Fruit fly (Drosophila melanogaster) whole organism: Measurements from ENCODE around the gene CG1910.

Experiments used
- CG8478 ChIP-seq: fragments of >200 bp; optimal IDR thresholded peaks from 2 replicates; lab custom pipeline; 2018; ENCODE audit warnings: inconsistent platforms
- Dll ChIP-seq: fragments of >200 bp; optimal IDR thresholded peaks from 2 replicates; lab custom pipeline; 2017
- EcR ChIP-seq, 2 experiments: fragments of >200 bp; optimal IDR thresholded peaks; 2 replicates each; lab custom pipeline; 2017; ENCODE audit warnings: missing biosample characterization in 2 of 2, missing genetic modification characterization in 2 of 2, missing genetic modification reagents in 2 of 2
- pan ChIP-seq: fragments of >200 bp; optimal IDR thresholded peaks from 2 replicates; lab custom pipeline; 2017
- psq ChIP-seq: fragments of >200 bp; optimal IDR thresholded peaks from 2 replicates; lab custom pipeline; 2017
- usp ChIP-seq: fragments of >200 bp; optimal IDR thresholded peaks from 2 replicates; lab custom pipeline; 2017; ENCODE audit warnings: missing biosample characterization, missing genetic modification characterization, mixed read lengths

Gene CG1910

DNA sequence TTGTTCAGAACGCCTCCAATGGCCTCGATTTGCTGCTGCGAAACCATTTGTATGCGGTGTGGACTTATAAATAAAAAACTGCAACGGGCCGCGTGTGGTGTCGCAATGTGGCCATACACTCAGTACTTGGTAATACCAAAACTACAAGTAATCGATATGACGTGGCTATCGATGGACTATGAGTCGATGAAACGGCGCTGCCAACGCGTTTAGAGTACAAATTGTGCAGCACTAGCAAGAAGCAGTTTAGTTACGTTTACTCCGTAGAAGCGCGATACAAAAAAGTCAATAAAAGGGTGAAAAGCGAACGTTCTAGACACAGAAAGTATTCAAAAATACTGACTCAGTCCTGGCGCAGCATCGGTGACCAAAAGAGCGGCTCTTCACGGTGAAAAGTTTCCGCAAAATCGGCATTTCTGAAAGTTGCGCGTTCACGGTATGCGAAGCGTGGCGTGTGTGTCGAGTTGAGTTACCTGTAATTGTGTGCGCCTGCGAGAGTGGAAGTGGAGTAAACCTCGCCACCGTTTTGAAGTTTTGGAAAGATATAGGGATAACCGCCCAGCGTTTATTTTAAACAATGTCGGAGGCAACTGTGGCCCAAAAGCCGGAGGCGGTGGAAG is at the start of gene CG1910, which contains the start of gene nero:
CG1910 (plus strand) TSS at position 215 of the 620 bp plus-strand sequence.
nero (minus strand) TSS at position 130 of the 620 bp plus-strand sequence.
- TF ChIP-seq EcR (GFP tag; optimal IDR thresholded peaks at IDR 0.05; lab: Kevin White, UChicago) (no peak), Dll (lab: Kevin White, UChicago) (no peak), CG8478 (lab: Kevin White, UChicago) (no peak), psq (lab: Kevin White, UChicago) (no peak), usp (GFP tag; lab: Kevin White, UChicago) (no peak), pan (no peak)

DNA sequence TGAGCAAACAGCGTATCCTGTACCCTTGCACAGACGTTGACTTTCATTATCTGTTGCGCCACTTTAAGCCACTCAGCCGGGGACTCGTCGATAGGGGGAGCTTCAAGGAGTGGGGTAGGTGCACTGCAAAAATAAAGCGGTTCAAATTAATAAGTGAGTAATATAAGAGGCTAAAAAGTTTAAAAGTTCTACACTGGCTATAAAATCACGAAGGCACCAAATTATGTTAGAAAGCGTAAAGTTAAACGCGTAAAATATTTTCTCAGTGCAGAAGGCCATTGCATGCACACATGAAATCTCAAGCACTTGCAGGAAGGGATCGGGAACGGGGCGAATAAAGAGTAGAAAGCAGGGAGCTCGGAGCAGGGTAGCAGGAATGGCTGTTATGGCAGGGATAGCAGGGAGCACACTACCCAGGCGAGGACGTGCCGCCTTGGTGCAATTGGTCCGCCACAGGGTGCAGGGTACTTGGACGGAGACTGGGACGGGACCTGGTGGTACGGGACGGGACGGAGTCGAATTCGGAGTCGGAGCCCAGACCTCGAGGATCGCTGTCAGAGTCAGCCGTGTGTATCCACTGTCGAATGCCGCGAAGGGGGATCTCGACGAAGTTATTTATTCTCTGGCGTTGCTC is 49.2 kb upstream of the CG1910 start:
- TF ChIP-seq EcR (GFP tag; optimal IDR thresholded peaks at IDR 0.05; lab: Kevin White, UChicago) (no peak), pan (no peak), usp (GFP tag; lab: Kevin White, UChicago) (no peak), CG8478 (lab: Kevin White, UChicago) (no peak), psq (lab: Kevin White, UChicago) (no peak), Dll (lab: Kevin White, UChicago) (no peak)

DNA sequence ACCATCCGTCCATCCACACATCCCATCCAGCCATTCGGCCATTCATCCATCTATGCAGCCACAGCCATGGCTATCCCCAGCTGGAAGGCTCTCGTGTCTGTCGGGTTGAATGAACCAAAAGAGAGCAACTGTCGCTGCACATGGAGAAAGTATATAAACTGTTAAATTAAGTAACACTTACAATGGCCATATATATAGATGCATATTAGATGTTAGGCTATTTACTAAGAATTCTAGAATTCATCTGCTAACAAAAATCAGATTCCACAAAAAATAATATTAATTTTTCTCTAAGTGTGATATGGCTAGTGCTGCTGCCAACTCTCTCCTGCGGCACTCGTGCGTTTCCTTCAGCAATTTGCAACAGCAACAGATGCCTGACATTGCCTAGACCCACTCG is 47.2 kb upstream of the CG1910 start:
- TF ChIP-seq EcR (GFP tag; optimal IDR thresholded peaks at IDR 0.05; lab: Kevin White, UChicago): peak in 1 of 2 experiments; percentile 94
- TF ChIP-seq Dll (lab: Kevin White, UChicago): no peak

DNA sequence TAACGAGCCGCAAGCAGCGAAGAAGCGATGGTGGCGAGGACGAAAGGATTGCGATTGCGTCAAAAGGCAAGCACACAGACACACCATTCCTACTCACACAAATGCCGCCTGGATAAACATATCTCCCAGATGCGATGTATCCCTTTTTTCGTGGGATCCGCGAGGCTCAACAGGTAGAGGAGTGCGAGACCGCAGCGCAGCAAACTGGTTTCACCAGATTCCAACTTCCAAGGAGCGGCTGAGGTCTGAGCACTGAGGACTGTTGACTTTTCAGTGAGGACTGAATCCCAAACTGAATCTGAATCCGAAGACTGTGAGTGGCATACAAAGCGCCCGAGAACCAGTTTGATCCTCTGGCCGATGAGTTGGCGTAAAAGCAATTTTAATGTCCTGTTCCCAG is 45.5 kb upstream of the CG1910 start:
- no peak for TF ChIP-seq Dll (lab: Kevin White, UChicago)
- TF ChIP-seq usp (GFP tag; lab: Kevin White, UChicago): no peak
- no peak for TF ChIP-seq psq (lab: Kevin White, UChicago)
- TF ChIP-seq CG8478 (lab: Kevin White, UChicago): no peak
- TF ChIP-seq EcR (GFP tag; optimal IDR thresholded peaks at IDR 0.05; lab: Kevin White, UChicago): no peak
- no peak for TF ChIP-seq pan

DNA sequence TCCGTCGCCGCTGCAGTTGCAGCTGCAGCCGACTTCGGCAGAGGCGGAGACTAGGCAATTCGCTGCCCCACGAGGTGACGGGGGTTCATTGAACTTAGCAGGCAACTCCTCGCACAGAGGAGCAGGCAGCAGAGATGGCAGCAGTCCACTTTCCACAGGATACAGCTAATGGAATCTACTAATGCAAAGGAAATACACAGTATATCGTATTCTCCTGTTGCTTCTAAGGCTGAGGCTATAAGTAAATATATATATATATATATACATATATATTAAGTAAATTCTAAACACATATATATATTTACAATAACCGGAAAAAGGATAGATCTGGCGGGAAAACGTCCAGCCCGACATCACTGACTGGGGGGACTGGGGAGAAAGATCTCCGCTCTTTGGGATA is 44.1 kb upstream of the CG1910 start:
- TF ChIP-seq pan: no peak
- TF ChIP-seq usp (GFP tag; lab: Kevin White, UChicago): no peak
- no peak for TF ChIP-seq psq (lab: Kevin White, UChicago)
- no peak for TF ChIP-seq Dll (lab: Kevin White, UChicago)
- peak in 1 of 2 experiments; percentile 38 for TF ChIP-seq EcR (GFP tag; optimal IDR thresholded peaks at IDR 0.05; lab: Kevin White, UChicago)
- TF ChIP-seq CG8478 (lab: Kevin White, UChicago): no peak

DNA sequence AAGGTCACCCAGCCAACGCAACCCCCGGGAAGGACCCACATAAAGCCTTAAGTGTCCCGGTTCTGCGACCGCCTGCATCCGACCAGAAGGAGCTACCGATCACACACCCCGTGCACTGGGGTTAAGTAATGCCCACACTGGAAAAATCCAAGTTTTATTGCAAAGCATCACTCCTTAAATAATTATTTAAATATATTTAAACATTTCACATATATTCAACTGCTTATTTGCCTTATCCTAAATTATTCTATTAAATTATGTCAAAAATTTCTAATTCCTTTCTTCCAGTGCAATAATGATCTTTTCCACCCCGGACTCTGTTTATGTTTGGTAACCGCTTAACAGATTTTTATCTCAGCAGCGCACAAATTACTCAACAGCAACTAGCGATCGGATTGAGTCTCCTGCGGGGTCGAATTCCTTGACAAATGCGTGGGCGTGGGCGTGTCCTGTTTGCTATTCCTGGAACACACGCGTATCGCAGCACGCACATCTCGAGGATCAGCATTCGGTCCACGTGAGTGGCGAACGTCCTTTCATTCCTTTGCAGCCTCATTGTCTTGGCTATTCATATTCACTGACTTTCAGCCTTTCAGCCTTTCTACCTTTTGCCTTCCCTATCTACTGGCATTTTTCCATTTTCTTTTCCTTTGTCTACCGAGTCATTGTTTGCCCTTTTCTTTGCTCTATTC is 42.8 kb upstream of the CG1910 start:
- TF ChIP-seq EcR (GFP tag; optimal IDR thresholded peaks at IDR 0.05; lab: Kevin White, UChicago) (peak in 1 of 2 experiments; percentile 16), pan (no peak)

DNA sequence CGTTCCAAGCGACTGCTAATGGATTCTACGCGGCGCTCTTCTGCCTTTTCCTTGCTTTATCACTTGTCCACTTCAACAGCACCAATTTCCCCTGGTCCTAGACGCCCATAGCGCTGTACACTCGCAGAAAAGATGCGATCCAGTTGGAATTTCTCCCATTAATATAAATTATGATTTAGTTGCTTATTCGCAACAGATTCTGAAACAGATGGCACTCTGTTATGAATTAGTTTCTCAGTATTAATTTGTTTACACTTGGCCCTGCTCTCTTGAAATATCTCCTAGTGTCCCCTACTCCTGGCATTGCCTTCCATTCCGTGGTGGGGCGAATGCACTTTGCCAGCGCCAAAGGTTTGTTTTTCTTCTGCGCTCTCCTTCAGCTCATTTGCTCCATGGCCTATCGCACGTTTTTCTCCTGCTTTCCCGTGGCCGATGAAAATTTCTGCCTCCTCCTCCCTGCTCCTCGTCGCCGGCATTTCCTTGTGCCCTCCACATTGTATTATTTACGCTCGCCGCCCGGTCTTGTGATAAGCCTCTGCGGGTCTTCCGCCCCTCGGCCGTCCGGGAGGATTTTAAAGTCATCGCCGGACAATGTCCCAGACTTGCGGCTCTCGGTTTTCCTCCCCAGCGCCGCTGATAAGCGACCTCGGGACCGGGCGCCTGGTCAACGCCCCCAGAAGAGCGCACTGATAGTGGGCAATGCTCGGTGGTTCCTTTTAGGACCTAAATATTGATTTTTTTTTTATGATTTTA is 41.1 kb upstream of the CG1910 start:
- TF ChIP-seq Dll (lab: Kevin White, UChicago) (no peak), pan (no peak), EcR (GFP tag; optimal IDR thresholded peaks at IDR 0.05; lab: Kevin White, UChicago) (peak in 1 of 2 experiments; percentile 82), usp (GFP tag; lab: Kevin White, UChicago) (no peak), psq (lab: Kevin White, UChicago) (no peak), CG8478 (lab: Kevin White, UChicago) (no peak)

DNA sequence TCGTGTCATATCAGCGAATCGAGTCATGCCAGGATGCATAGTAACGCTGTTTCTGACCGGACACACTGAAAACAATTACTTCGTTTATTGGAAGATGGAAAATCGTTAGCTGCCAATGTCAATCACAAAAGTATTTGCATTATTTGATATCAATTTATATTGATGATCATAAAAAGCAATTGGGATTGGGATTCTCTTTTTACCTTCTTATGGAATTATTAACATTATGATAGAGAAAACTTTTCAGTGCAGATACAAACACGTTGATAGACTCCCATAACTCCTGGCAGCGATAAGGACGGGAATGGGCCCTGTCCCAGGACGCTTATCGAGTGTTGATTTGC is 40.6 kb upstream of the CG1910 start:
- no peak for TF ChIP-seq Dll (lab: Kevin White, UChicago)
- TF ChIP-seq psq (lab: Kevin White, UChicago): no peak
- no peak for TF ChIP-seq usp (GFP tag; lab: Kevin White, UChicago)
- TF ChIP-seq EcR (GFP tag; optimal IDR thresholded peaks at IDR 0.05; lab: Kevin White, UChicago): no peak
- no peak for TF ChIP-seq pan
- no peak for TF ChIP-seq CG8478 (lab: Kevin White, UChicago)

DNA sequence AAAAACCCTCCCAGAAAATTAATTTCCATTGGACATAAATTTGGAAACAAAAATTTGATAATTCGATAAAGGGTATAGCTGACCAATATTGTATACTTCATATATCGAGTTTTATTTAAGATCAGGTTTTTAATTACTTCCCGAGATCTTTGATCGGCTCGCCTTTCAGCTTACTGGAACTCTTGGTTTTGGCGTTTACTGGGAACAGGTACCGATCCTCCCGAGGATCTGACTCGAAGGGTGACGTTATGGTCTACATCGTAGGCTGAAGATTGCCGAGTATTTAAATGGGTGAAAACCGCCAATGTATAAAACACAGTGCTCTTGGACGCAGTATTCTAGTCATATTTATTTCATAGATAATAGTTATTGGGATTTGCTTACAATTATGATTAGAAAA is 39.2 kb upstream of the CG1910 start, which contains the start of gene CG42693:
CG42693 (minus strand) TSS at position 101 of the 400 bp plus-strand sequence.
- TF ChIP-seq usp (GFP tag; lab: Kevin White, UChicago) (no peak), Dll (lab: Kevin White, UChicago) (no peak), psq (lab: Kevin White, UChicago) (no peak), CG8478 (lab: Kevin White, UChicago) (no peak), pan (no peak), EcR (GFP tag; optimal IDR thresholded peaks at IDR 0.05; lab: Kevin White, UChicago) (no peak)

DNA sequence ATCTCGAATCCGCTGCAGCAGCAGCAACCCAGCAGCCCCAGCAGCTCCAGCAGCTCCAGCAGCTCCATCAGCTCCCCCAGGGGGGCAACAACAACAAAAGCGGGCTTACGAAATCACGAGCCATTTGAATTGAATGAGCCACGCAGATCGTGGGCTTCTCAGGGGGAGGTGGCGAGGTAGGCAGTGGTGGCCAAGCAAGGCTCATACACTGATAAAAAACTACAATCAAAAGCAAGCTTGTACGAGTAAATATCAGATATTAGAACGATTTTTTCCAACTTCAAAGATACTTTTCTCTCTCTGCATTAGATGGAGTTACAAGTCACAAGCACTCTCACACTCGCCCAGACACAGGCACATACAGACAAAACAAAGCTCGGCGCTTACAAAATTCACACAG is 38.3 kb upstream of the CG1910 start:
- TF ChIP-seq CG8478 (lab: Kevin White, UChicago) (no peak), psq (lab: Kevin White, UChicago) (no peak), EcR (GFP tag; optimal IDR thresholded peaks at IDR 0.05; lab: Kevin White, UChicago) (no peak), Dll (lab: Kevin White, UChicago) (no peak), pan (no peak), usp (GFP tag; lab: Kevin White, UChicago) (no peak)

DNA sequence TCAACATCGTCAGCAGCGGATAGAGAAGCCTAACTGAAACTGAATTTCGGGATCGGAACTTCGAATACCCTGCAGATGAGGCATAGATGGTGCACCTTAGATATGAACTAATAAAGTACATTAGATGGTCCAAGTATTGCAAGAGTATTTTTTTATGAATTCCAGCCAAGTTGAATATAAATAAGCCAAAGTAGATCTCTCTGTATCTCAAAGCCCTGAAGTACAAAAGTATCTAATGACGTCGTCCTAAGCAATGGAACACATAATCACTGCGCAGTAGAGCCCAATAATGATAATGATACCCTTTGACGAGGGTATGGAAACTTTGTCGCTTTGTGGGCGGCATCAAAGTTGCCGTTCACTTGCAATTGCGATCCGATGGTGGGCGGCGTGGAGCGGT is 37.7 kb upstream of the CG1910 start:
- TF ChIP-seq CG8478 (lab: Kevin White, UChicago): no peak
- no peak for TF ChIP-seq EcR (GFP tag; optimal IDR thresholded peaks at IDR 0.05; lab: Kevin White, UChicago)
- no peak for TF ChIP-seq psq (lab: Kevin White, UChicago)
- TF ChIP-seq Dll (lab: Kevin White, UChicago): no peak
- TF ChIP-seq usp (GFP tag; lab: Kevin White, UChicago): no peak
- TF ChIP-seq pan: no peak
